Worm (Caenorhabditis elegans): ENCODE measurements around the gene bath-37.

ce11 chrIV:12075497-12075896, 6.8 kb downstream of the bath-37 start, which contains the start of gene K08E4.7:
- TF ChIP-seq klf-2 (GFP tag; conservative IDR thresholded peaks at IDR 0.05) (no peak), tab-1 (GFP tag; IDR thresholded peaks at IDR 0.05) (no peak)

Measured in whole organism, midembryonic.